Fruit fly (Drosophila melanogaster) whole organism, pupa: Measurements from ENCODE around the gene CG14891.

Experiments used
- CG4496 ChIP-seq: fragments of 200-800 bp; sonication (Bioruptor generic); IDR thresholded peaks from 3 replicates; pipeline ENCODE4 v1.3.6; 2022; ENCODE audit warnings: missing biosample characterization, missing genetic modification characterization
- CG8301 ChIP-seq: fragments of 200-800 bp; sonication (Bioruptor generic); optimal IDR thresholded peaks from 2 replicates; lab custom pipeline; 2018; ENCODE audit warnings: missing biosample characterization, mild to moderate bottlenecking, missing genetic modification characterization
- D1 ChIP-seq: fragments of 200-800 bp; sonication (Bioruptor generic); optimal IDR thresholded peaks from 2 replicates; lab custom pipeline; 2018; ENCODE audit warnings: missing biosample characterization, mild to moderate bottlenecking, missing genetic modification characterization, moderate library complexity

DNA sequence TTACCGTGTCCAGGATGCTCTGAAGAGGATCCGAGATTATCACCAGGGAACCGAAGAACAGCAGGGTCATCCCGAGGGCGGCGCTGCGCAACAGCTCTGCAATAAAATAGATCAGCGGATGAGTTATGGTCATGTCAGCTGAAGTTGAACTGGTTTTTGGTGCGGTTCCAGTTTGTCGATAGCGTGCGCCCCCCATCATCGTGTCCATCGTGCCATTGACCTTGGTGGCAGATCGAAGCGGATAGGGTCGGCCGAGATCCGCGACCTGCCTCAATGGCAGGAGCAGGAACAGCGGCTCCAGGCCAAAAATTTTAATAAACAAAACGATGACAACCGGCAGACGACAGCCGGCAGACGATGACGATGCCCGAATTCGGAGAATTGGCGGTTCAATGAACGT lies 28.3 kb downstream of the CG14891 start:
- TF ChIP-seq CG8301 (no peak), CG4496 (GFP tag; lab: Robert Waterston, UW) (no peak), D1 (tag; lab: Kevin White, UChicago) (no peak)
